3 worm cellular contexts compared by ENCODE assay signal in genomic region chrX:15567986-15568940, ce11.
TF ChIP-seq lines count a peak whose summit lies in the region.

Gene dyn-1 (plus strand): TSS chrX:15568890.

TF ChIP-seq in whole organism, L1 larva, 84 proteins besides CTCF, POLR2A, EP300 and RAD21 (continued from another document and continues in another):
- TF ChIP-seq lin-13 (GFP tag; optimal IDR thresholded peaks at IDR 0.05; lab: Kevin White, UChicago) (peak; percentile 71), mab-9 (GFP tag; IDR thresholded peaks at IDR 0.05; lab: Robert Waterston, UW) (no peak), lin-39 (tag; optimal IDR thresholded peaks at IDR 0.05; lab: Kevin White, UChicago) (no peak), nhr-84 (tag; optimal IDR thresholded peaks at IDR 0.05; lab: Kevin White, UChicago) (no peak), C34B4.2 (tag; optimal IDR thresholded peaks at IDR 0.05; lab: Kevin White, UChicago) (no peak), nhr-19 (GFP tag; conservative IDR thresholded peaks at IDR 0.05; lab: Robert Waterston, UW) (peak; percentile 69), fkh-8 (tag; optimal IDR thresholded peaks at IDR 0.05; lab: Kevin White, UChicago) (no peak), ces-1 (GFP tag; optimal IDR thresholded peaks at IDR 0.05; lab: Kevin White, UChicago) (no peak), C16A3.4 (tag; optimal IDR thresholded peaks at IDR 0.05; lab: Kevin White, UChicago) (peak; percentile 73), hlh-4 (tag; optimal IDR thresholded peaks at IDR 0.05; lab: Kevin White, UChicago) (no peak), nhr-85 (tag; lab: Kevin White, UChicago) (peak; percentile 91), ets-5 (GFP tag; IDR thresholded peaks at IDR 0.05; lab: Robert Waterston, UW) (no peak), hlh-17 (GFP tag; optimal IDR thresholded peaks at IDR 0.05; lab: Kevin White, UChicago; ENCODE audit: borderline replicate concordance) (no peak), lin-15B (tag; optimal IDR thresholded peaks at IDR 0.05; lab: Kevin White, UChicago) (peak; percentile 6), snpc-4 (tag; optimal IDR thresholded peaks at IDR 0.05; lab: Kevin White, UChicago) (peak; percentile 58), alr-1 (tag; optimal IDR thresholded peaks at IDR 0.05; lab: Kevin White, UChicago; ENCODE audit: borderline replicate concordance) (no peak), dpl-1 (GFP tag; optimal IDR thresholded peaks at IDR 0.05; lab: Kevin White, UChicago) (peak; percentile 1 to 66 (median 46)), dsc-1 (tag; optimal IDR thresholded peaks at IDR 0.05; lab: Kevin White, UChicago) (peak; percentile 58), fkh-4 (tag; optimal IDR thresholded peaks at IDR 0.05; lab: Kevin White, UChicago; ENCODE audit: borderline replicate concordance) (no peak), hpl-2 (GFP tag; optimal IDR thresholded peaks at IDR 0.05; lab: Kevin White, UChicago) (no peak), C04F5.9 (tag; optimal IDR thresholded peaks at IDR 0.05; lab: Kevin White, UChicago) (peak; percentile 51), nhr-77 (tag; optimal IDR thresholded peaks at IDR 0.05; lab: Kevin White, UChicago) (peak; percentile 38), unc-130 (tag; optimal IDR thresholded peaks at IDR 0.05; lab: Kevin White, UChicago) (peak; percentile 45), F16B12.6 (tag; optimal IDR thresholded peaks at IDR 0.05; lab: Kevin White, UChicago) (peak; percentile 1), nhr-20 (tag; optimal IDR thresholded peaks at IDR 0.05; lab: Kevin White, UChicago) (peak; percentile 84), mep-1 (tag; optimal IDR thresholded peaks at IDR 0.05; lab: Kevin White, UChicago) (peak; percentile 71), egl-13 (tag; optimal IDR thresholded peaks at IDR 0.05; lab: Kevin White, UChicago) (no peak), efl-1 (optimal IDR thresholded peaks at IDR 0.05; lab: Kevin White, UChicago) (peak; percentile 38 to 41), efl-1 (GFP tag; optimal IDR thresholded peaks at IDR 0.05 in 1 of 2; lab: Kevin White, UChicago) (peak; percentile 17 to 86), ceh-82 (tag; optimal IDR thresholded peaks at IDR 0.05; lab: Kevin White, UChicago) (peak in 2 of 3 experiments; percentile 33 to 58), nhr-28 (tag; optimal IDR thresholded peaks at IDR 0.05; lab: Kevin White, UChicago) (no peak), zip-4 (GFP tag; optimal IDR thresholded peaks at IDR 0.05; lab: Kevin White, UChicago) (peak; percentile 39), elt-2 (tag; optimal IDR thresholded peaks at IDR 0.05; lab: Kevin White, UChicago) (peak; percentile 30), egl-27 (tag; optimal IDR thresholded peaks at IDR 0.05; lab: Kevin White, UChicago) (no peak), nhr-71 (tag; optimal IDR thresholded peaks at IDR 0.05; lab: Kevin White, UChicago) (peak; percentile 86), ama-1 (optimal IDR thresholded peaks at IDR 0.05; lab: Kevin White, UChicago) (no peak), irx-1 (tag; optimal IDR thresholded peaks at IDR 0.05; lab: Kevin White, UChicago) (peak; percentile 57), pax-3 (tag; optimal IDR thresholded peaks at IDR 0.05; lab: Kevin White, UChicago) (no peak), mef-2 (tag; optimal IDR thresholded peaks at IDR 0.05; lab: Kevin White, UChicago) (no peak), ceh-8 (GFP tag; optimal IDR thresholded peaks at IDR 0.05; lab: Kevin White, UChicago) (no peak), lsy-2 (tag; optimal IDR thresholded peaks at IDR 0.05; lab: Kevin White, UChicago) (peak; percentile 62 to 72), vab-15 (tag; optimal IDR thresholded peaks at IDR 0.05; lab: Kevin White, UChicago) (no peak), Y116A8C.19 (tag; optimal IDR thresholded peaks at IDR 0.05; lab: Kevin White, UChicago; ENCODE audit: borderline replicate concordance) (no peak), isw-1 (GFP tag; IDR thresholded peaks at IDR 0.05; lab: Robert Waterston, UW) (no peak), pqm-1 (tag; optimal IDR thresholded peaks at IDR 0.05; lab: Kevin White, UChicago) (no peak)

TF ChIP-seq in whole organism, L3 larva, 47 proteins besides CTCF, POLR2A, EP300 and RAD21 (continued from another document):
- peak; percentile 3 for TF ChIP-seq pqm-1 (tag; optimal IDR thresholded peaks at IDR 0.05; lab: Kevin White, UChicago)
- peak; percentile 52 for TF ChIP-seq elt-2 (tag; optimal IDR thresholded peaks at IDR 0.05; lab: Kevin White, UChicago)
- no peak for TF ChIP-seq nhr-28 (tag; optimal IDR thresholded peaks at IDR 0.05; lab: Kevin White, UChicago)
- TF ChIP-seq egl-5 (tag; optimal IDR thresholded peaks at IDR 0.05; lab: Kevin White, UChicago) = no peak
- TF ChIP-seq ceh-16 (tag; optimal IDR thresholded peaks at IDR 0.05; lab: Kevin White, UChicago) = no peak
- TF ChIP-seq hmg-11 (tag; optimal IDR thresholded peaks at IDR 0.05; lab: Kevin White, UChicago) = peak; percentile 48
- peak; percentile 22 for TF ChIP-seq tbx-2 (tag; optimal IDR thresholded peaks at IDR 0.05; lab: Kevin White, UChicago)
- peak; percentile 47 for TF ChIP-seq lsy-12 (tag; optimal IDR thresholded peaks at IDR 0.05; lab: Kevin White, UChicago)
- TF ChIP-seq skn-1 (tag; optimal IDR thresholded peaks at IDR 0.05; lab: Kevin White, UChicago) = no peak
- TF ChIP-seq nfya-1 (tag; optimal IDR thresholded peaks at IDR 0.05; lab: Kevin White, UChicago; ENCODE audit: insufficient read depth) = peak; percentile 66
- peak; percentile 29 for TF ChIP-seq jun-1 (tag; optimal IDR thresholded peaks at IDR 0.05; lab: Kevin White, UChicago)
- no peak for TF ChIP-seq ZK546.5 (tag; optimal IDR thresholded peaks at IDR 0.05; lab: Kevin White, UChicago)
- TF ChIP-seq nhr-11 (tag; optimal IDR thresholded peaks at IDR 0.05; lab: Kevin White, UChicago) = no peak
- no peak for TF ChIP-seq fkh-10 (GFP tag; optimal IDR thresholded peaks at IDR 0.05; lab: Kevin White, UChicago)

TF ChIP-seq in whole organism, young adult, 124 proteins besides CTCF, POLR2A, EP300 and RAD21 (continued from another document):
- no peak for TF ChIP-seq unc-130 (GFP tag; optimal IDR thresholded peaks at IDR 0.05; lab: Kevin White, UChicago)
- no peak for TF ChIP-seq T26A5.8 (tag; optimal IDR thresholded peaks at IDR 0.05; lab: Kevin White, UChicago)
- TF ChIP-seq F57C9.4 (tag; optimal IDR thresholded peaks at IDR 0.05; lab: Kevin White, UChicago) = no peak
- TF ChIP-seq madf-6 (GFP tag; IDR thresholded peaks at IDR 0.05; lab: Robert Waterston, UW) = no peak; the same call in 1 of the 2 replicates
- TF ChIP-seq C06A6.2 (GFP tag; conservative IDR thresholded peaks at IDR 0.05; lab: Robert Waterston, UW) = peak; percentile 48
- TF ChIP-seq nhr-120 (GFP tag; IDR thresholded peaks at IDR 0.05; lab: Robert Waterston, UW) = no peak
- no peak for TF ChIP-seq ceh-100 (GFP tag; IDR thresholded peaks at IDR 0.05; lab: Robert Waterston, UW)
- TF ChIP-seq snpc-1.3 (tag; optimal IDR thresholded peaks at IDR 0.05; lab: Kevin White, UChicago; ENCODE audit: insufficient read depth) = no peak
- no peak for TF ChIP-seq snpc-1.1 (tag; optimal IDR thresholded peaks at IDR 0.05; lab: Kevin White, UChicago; ENCODE audit: insufficient read depth)
- TF ChIP-seq lin-54 (GFP tag; optimal IDR thresholded peaks at IDR 0.05; lab: Kevin White, UChicago) = no peak
- TF ChIP-seq lin-40 (tag; optimal IDR thresholded peaks at IDR 0.05; lab: Kevin White, UChicago) = peak; percentile 65
- peak; percentile 49; the same call in 1 of the 2 replicates for TF ChIP-seq B0336.3 (GFP tag; IDR thresholded peaks at IDR 0.05; lab: Robert Waterston, UW)
- TF ChIP-seq tbp1 (GFP tag; optimal IDR thresholded peaks at IDR 0.05; lab: Kevin White, UChicago) = peak; percentile 13
- no peak; the same call in 1 of the 2 replicates for TF ChIP-seq cebp-1 (GFP tag; IDR thresholded peaks at IDR 0.05; lab: Robert Waterston, UW)
- peak; percentile 82 for TF ChIP-seq cebp-1 (tag; optimal IDR thresholded peaks at IDR 0.05; lab: Kevin White, UChicago)
- TF ChIP-seq F10E7.11 (tag; optimal IDR thresholded peaks at IDR 0.05; lab: Kevin White, UChicago) = no peak
- TF ChIP-seq tbx-9 (tag; optimal IDR thresholded peaks at IDR 0.05; lab: Kevin White, UChicago; ENCODE audit: borderline replicate concordance) = no peak
- TF ChIP-seq Y95B8A.8 (GFP tag; IDR thresholded peaks at IDR 0.05; lab: Robert Waterston, UW) = no peak
- peak; percentile 92 for TF ChIP-seq zfh-2 (GFP tag; conservative IDR thresholded peaks at IDR 0.05; lab: Robert Waterston, UW)
- TF ChIP-seq ceh-27 (GFP tag; optimal IDR thresholded peaks at IDR 0.05; lab: Kevin White, UChicago) = peak; percentile 3
- peak; percentile 76 for TF ChIP-seq ztf-26 (tag; optimal IDR thresholded peaks at IDR 0.05; lab: Kevin White, UChicago)
- no peak for TF ChIP-seq nfya-2 (GFP tag; IDR thresholded peaks at IDR 0.05; lab: Robert Waterston, UW)
- TF ChIP-seq dpff-1 (tag; optimal IDR thresholded peaks at IDR 0.05; lab: Kevin White, UChicago) = no peak
- TF ChIP-seq F22D6.2 (tag; optimal IDR thresholded peaks at IDR 0.05; lab: Kevin White, UChicago) = no peak
- no peak for TF ChIP-seq unc-62 (GFP tag; optimal IDR thresholded peaks at IDR 0.05; lab: Kevin White, UChicago)
- peak; percentile 28 for TF ChIP-seq efl-1 (GFP tag; optimal IDR thresholded peaks at IDR 0.05; lab: Kevin White, UChicago)
- TF ChIP-seq ZK185.1 (tag; optimal IDR thresholded peaks at IDR 0.05; lab: Kevin White, UChicago; ENCODE audit: poor library complexity, severe bottlenecking) = no peak
- no peak for TF ChIP-seq cebp-2 (GFP tag; IDR thresholded peaks at IDR 0.05; lab: Robert Waterston, UW)
- TF ChIP-seq lsl-1 (GFP tag; optimal IDR thresholded peaks at IDR 0.05; lab: Kevin White, UChicago) = no peak
- peak; percentile 95 for TF ChIP-seq nhr-80 (tag; optimal IDR thresholded peaks at IDR 0.05; lab: Kevin White, UChicago)
- TF ChIP-seq F57A8.1 (GFP tag; optimal IDR thresholded peaks at IDR 0.05; lab: Kevin White, UChicago) = no peak
- TF ChIP-seq Y79H2A.3 (GFP tag; conservative IDR thresholded peaks at IDR 0.05; lab: Robert Waterston, UW) = no peak
- no peak for TF ChIP-seq rcor-1 (GFP tag; IDR thresholded peaks at IDR 0.05; lab: Robert Waterston, UW)
- TF ChIP-seq F52B5.7 (tag; optimal IDR thresholded peaks at IDR 0.05; lab: Kevin White, UChicago) = no peak
- peak; percentile 64; the same call in 1 of the 2 replicates for TF ChIP-seq madf-3 (GFP tag; IDR thresholded peaks at IDR 0.05; lab: Robert Waterston, UW)
- peak; percentile 61 for TF ChIP-seq gei-17 (GFP tag; optimal IDR thresholded peaks at IDR 0.05; lab: Kevin White, UChicago)
- TF ChIP-seq pha-4 (tag; optimal IDR thresholded peaks at IDR 0.05; lab: Kevin White, UChicago) = no peak
- no peak for TF ChIP-seq ceh-40 (GFP tag; IDR thresholded peaks at IDR 0.05; lab: Robert Waterston, UW)
- TF ChIP-seq ccch-3 (GFP tag; optimal IDR thresholded peaks at IDR 0.05; lab: Kevin White, UChicago) = no peak
- TF ChIP-seq let-607 (tag; optimal IDR thresholded peaks at IDR 0.05; lab: Kevin White, UChicago) = peak; percentile 29 to 62
- TF ChIP-seq ztf-22 (GFP tag; optimal IDR thresholded peaks at IDR 0.05; lab: Kevin White, UChicago) = no peak
- no peak for TF ChIP-seq lir-1 (GFP tag; conservative IDR thresholded peaks at IDR 0.05; lab: Robert Waterston, UW)
- TF ChIP-seq Y67H2A.10 (GFP tag; conservative IDR thresholded peaks at IDR 0.05; lab: Robert Waterston, UW) = no peak
- TF ChIP-seq dpl-1 (GFP tag; optimal IDR thresholded peaks at IDR 0.05; lab: Kevin White, UChicago) = no peak
- TF ChIP-seq ekl-4 (GFP tag; IDR thresholded peaks at IDR 0.05; lab: Robert Waterston, UW) = no peak
- no peak for TF ChIP-seq die-1 (tag; optimal IDR thresholded peaks at IDR 0.05; lab: Kevin White, UChicago)
- no peak for TF ChIP-seq snpc-4 (GFP tag; optimal IDR thresholded peaks at IDR 0.05; lab: Kevin White, UChicago)
- peak in 3 of 4 experiments; percentile 39 to 46 (median 40) for TF ChIP-seq snpc-4 (tag; optimal IDR thresholded peaks at IDR 0.05; lab: Kevin White, UChicago)
- no peak for TF ChIP-seq bed-1 (GFP tag; IDR thresholded peaks at IDR 0.05; lab: Robert Waterston, UW)
- TF ChIP-seq Y56A3A.18 (GFP tag; IDR thresholded peaks at IDR 0.05; lab: Robert Waterston, UW) = no peak
- TF ChIP-seq ztf-18 (tag; optimal IDR thresholded peaks at IDR 0.05; lab: Kevin White, UChicago) = peak; percentile 92
- 0 out of 2 replicates have a peak, but pooled peaks have one; percentile 13 for TF ChIP-seq lin-26 (GFP tag; IDR thresholded peaks at IDR 0.05; lab: Robert Waterston, UW)
- TF ChIP-seq sdz-38 (tag; optimal IDR thresholded peaks at IDR 0.05; lab: Kevin White, UChicago) = no peak
- TF ChIP-seq xnd-1 (tag; optimal IDR thresholded peaks at IDR 0.05; lab: Kevin White, UChicago) = no peak
- TF ChIP-seq lin-35 (GFP tag; optimal IDR thresholded peaks at IDR 0.05; lab: Kevin White, UChicago) = peak in 1 of 3 experiments; percentile 7
- no peak for TF ChIP-seq aptf-2 (GFP tag; conservative IDR thresholded peaks at IDR 0.05; lab: Robert Waterston, UW)
- TF ChIP-seq dox-1 (GFP tag; IDR thresholded peaks at IDR 0.05; lab: Robert Waterston, UW) = no peak; the same call in none of the 2 replicates
- no peak for TF ChIP-seq him-1 (tag; optimal IDR thresholded peaks at IDR 0.05; lab: Kevin White, UChicago)
- no peak for TF ChIP-seq F39B2.1 (GFP tag; IDR thresholded peaks at IDR 0.05; lab: Robert Waterston, UW)
- TF ChIP-seq madf-8 (GFP tag; conservative IDR thresholded peaks at IDR 0.05; lab: Robert Waterston, UW) = no peak
- TF ChIP-seq let-526 (GFP tag; IDR thresholded peaks at IDR 0.05; lab: Robert Waterston, UW) = no peak
- no peak for TF ChIP-seq nhr-179 (tag; optimal IDR thresholded peaks at IDR 0.05; lab: Kevin White, UChicago)
- no peak for TF ChIP-seq nfya-1 (tag; optimal IDR thresholded peaks at IDR 0.05; lab: Kevin White, UChicago; ENCODE audit: borderline replicate concordance, insufficient read depth)
- TF ChIP-seq F55B11.4 (tag; optimal IDR thresholded peaks at IDR 0.05; lab: Kevin White, UChicago; ENCODE audit: borderline replicate concordance, insufficient read depth) = no peak
- TF ChIP-seq bed-2 (GFP tag; IDR thresholded peaks at IDR 0.05; lab: Robert Waterston, UW) = no peak
- no peak for TF ChIP-seq hlh-12 (tag; optimal IDR thresholded peaks at IDR 0.05; lab: Kevin White, UChicago)
- no peak for TF ChIP-seq F37B4.10 (GFP tag; IDR thresholded peaks at IDR 0.05; lab: Robert Waterston, UW)
- peak; percentile 36 for TF ChIP-seq K12H6.12 (tag; optimal IDR thresholded peaks at IDR 0.05; lab: Kevin White, UChicago)
- no peak for TF ChIP-seq rpc-1 (optimal IDR thresholded peaks at IDR 0.05; lab: Kevin White, UChicago)
- no peak for TF ChIP-seq rpc-1 (tag; optimal IDR thresholded peaks at IDR 0.05; lab: Kevin White, UChicago)
- peak; percentile 18 for TF ChIP-seq somi-1 (GFP tag; optimal IDR thresholded peaks at IDR 0.05; lab: Kevin White, UChicago)
- peak; percentile 57; the same call in 1 of the 2 replicates for TF ChIP-seq hmg-1.2 (GFP tag; IDR thresholded peaks at IDR 0.05; lab: Robert Waterston, UW)
- TF ChIP-seq hsf-1 (GFP tag; IDR thresholded peaks at IDR 0.05; lab: Robert Waterston, UW) = no peak
- no peak for TF ChIP-seq F23B12.7 (tag; optimal IDR thresholded peaks at IDR 0.05; lab: Kevin White, UChicago; ENCODE audit: insufficient read depth)
- no peak for TF ChIP-seq lsy-27 (tag; optimal IDR thresholded peaks at IDR 0.05; lab: Kevin White, UChicago; ENCODE audit: borderline replicate concordance, insufficient read depth)
- no peak for TF ChIP-seq T07F8.4 (tag; optimal IDR thresholded peaks at IDR 0.05; lab: Kevin White, UChicago)
